Fruit fly (Drosophila melanogaster): ENCODE data around the gene CG12105.

The CG12105 gene

dm6 chr3L:1584003-1584402, 31.6 kb downstream of the CG12105 start (continued):
- peak; percentile 62 for TF ChIP-seq dmrt99B (tag; optimal IDR thresholded peaks at IDR 0.05)
- TF ChIP-seq zen2 (GFP tag; IDR thresholded peaks at IDR 0.05; ENCODE audit: partially characterized antibody): no peak
- TF ChIP-seq Mrtf (GFP tag; IDR thresholded peaks at IDR 0.05): 0 out of 3 replicates have a peak, but pooled peaks have one; percentile 56
- TF ChIP-seq cg (GFP tag; optimal IDR thresholded peaks at IDR 0.05): peak; percentile 14
- TF ChIP-seq CG12299 (tag; optimal IDR thresholded peaks at IDR 0.05): no peak
- TF ChIP-seq CG7786 (GFP tag; optimal IDR thresholded peaks at IDR 0.05): peak; percentile 26
- TF ChIP-seq Dip2 (GFP tag; IDR thresholded peaks at IDR 0.05): no peak
- peak; percentile 46 for TF ChIP-seq pum (GFP tag; optimal IDR thresholded peaks at IDR 0.05)
- TF ChIP-seq CG10366 (GFP tag; IDR thresholded peaks at IDR 0.05): peak; percentile 44
- no peak for TF ChIP-seq mld (GFP tag; IDR thresholded peaks at IDR 0.05; ENCODE audit: partially characterized antibody)
- TF ChIP-seq lmd (GFP tag; IDR thresholded peaks at IDR 0.05): peak; percentile 61
- TF ChIP-seq CG15011 (GFP tag; optimal IDR thresholded peaks at IDR 0.05): no peak
- no peak for TF ChIP-seq CG8290 (GFP tag; optimal IDR thresholded peaks at IDR 0.05)
- TF ChIP-seq CG8290 (tag; optimal IDR thresholded peaks at IDR 0.05): peak in 1 of 2 experiments; percentile 75
- TF ChIP-seq gt (GFP tag; IDR thresholded peaks at IDR 0.05): peak; percentile 27; the same call in 1 of the 2 replicates
- peak; percentile 71 for TF ChIP-seq Ssrp (tag; optimal IDR thresholded peaks at IDR 0.05)
- TF ChIP-seq CG3163 (GFP tag; optimal IDR thresholded peaks at IDR 0.05): no peak
- TF ChIP-seq her (GFP tag; optimal IDR thresholded peaks at IDR 0.05): peak; percentile 11
- peak; percentile 39 for TF ChIP-seq CG9817 (tag; optimal IDR thresholded peaks at IDR 0.05)
- TF ChIP-seq corto (GFP tag; optimal IDR thresholded peaks at IDR 0.05): no peak
- peak; percentile 55; the same call in 1 of the 2 replicates for TF ChIP-seq sob (GFP tag; IDR thresholded peaks at IDR 0.05)
- no peak for TF ChIP-seq CG10543 (GFP tag; optimal IDR thresholded peaks at IDR 0.05)
- peak; percentile 60 for TF ChIP-seq CG12236 (GFP tag; optimal IDR thresholded peaks at IDR 0.05)
- peak in 1 of 2 experiments; percentile 46 for TF ChIP-seq Eip74EF (GFP tag; optimal IDR thresholded peaks at IDR 0.05)
- no peak for TF ChIP-seq CG18599 (GFP tag; optimal IDR thresholded peaks at IDR 0.05)
- no peak for TF ChIP-seq lab (GFP tag; optimal IDR thresholded peaks at IDR 0.05)
- TF ChIP-seq shn (GFP tag; optimal IDR thresholded peaks at IDR 0.05): peak; percentile 12
- peak; percentile 61 for TF ChIP-seq slp2 (GFP tag; optimal IDR thresholded peaks at IDR 0.05)
- TF ChIP-seq jing (GFP tag; optimal IDR thresholded peaks at IDR 0.05): peak; percentile 63
- no peak for TF ChIP-seq Kr (GFP tag; optimal IDR thresholded peaks at IDR 0.05)
- peak; percentile 65 for TF ChIP-seq az2 (GFP tag; optimal IDR thresholded peaks at IDR 0.05)
- TF ChIP-seq CG32532 (GFP tag; IDR thresholded peaks at IDR 0.05): peak; percentile 49; the same call in 1 of the 2 replicates
- peak; percentile 45; the same call in 1 of the 2 replicates for TF ChIP-seq ssp (GFP tag; IDR thresholded peaks at IDR 0.05)
- TF ChIP-seq CG13775 (GFP tag; optimal IDR thresholded peaks at IDR 0.05): peak; percentile 38
- no peak for TF ChIP-seq CG13894 (tag; optimal IDR thresholded peaks at IDR 0.05)
- peak; percentile 45 for TF ChIP-seq org-1 (GFP tag; optimal IDR thresholded peaks at IDR 0.05)
- TF ChIP-seq Sox102F (GFP tag; optimal IDR thresholded peaks at IDR 0.05): peak; percentile 82
- no peak for TF ChIP-seq Lim3 (GFP tag; IDR thresholded peaks at IDR 0.05)
- TF ChIP-seq aop (GFP tag; IDR thresholded peaks at IDR 0.05): peak; percentile 43; the same call in 1 of the 2 replicates
- peak; percentile 56 for TF ChIP-seq CG2120 (GFP tag; optimal IDR thresholded peaks at IDR 0.05)
- no peak for TF ChIP-seq sc (optimal IDR thresholded peaks at IDR 0.05)
- peak; percentile 67 for TF ChIP-seq sc (GFP tag; optimal IDR thresholded peaks at IDR 0.05)
- peak; percentile 70 to 82 for TF ChIP-seq chif (GFP tag; optimal IDR thresholded peaks at IDR 0.05)
- 0 out of 2 replicates have a peak, but pooled peaks have one; percentile 14 for TF ChIP-seq CG32767 (GFP tag; IDR thresholded peaks at IDR 0.05)
- TF ChIP-seq CHES-1-like (GFP tag; optimal IDR thresholded peaks at IDR 0.05): peak; percentile 42
- no peak for TF ChIP-seq Gsc (GFP tag; IDR thresholded peaks at IDR 0.05)
- TF ChIP-seq run (tag; optimal IDR thresholded peaks at IDR 0.05): no peak
- TF ChIP-seq CG12155 (GFP tag; optimal IDR thresholded peaks at IDR 0.05): peak; percentile 46
- no peak for TF ChIP-seq Doc3 (GFP tag; IDR thresholded peaks at IDR 0.05; ENCODE audit: partially characterized antibody)
- no peak for TF ChIP-seq CG3995 (GFP tag; optimal IDR thresholded peaks at IDR 0.05)
- no peak for TF ChIP-seq Dfd (GFP tag; optimal IDR thresholded peaks at IDR 0.05)
